Fruit fly (Drosophila melanogaster) whole organism, embryonic: ENCODE measurements around the gene CG12206.
A peak's percentile ranks its signal among the peaks of the same experiment; 100 is the strongest.

ENCODE experiments used
- Aef1 ChIP-seq: fragments of 200-800 bp; sonication (Bioruptor generic); IDR thresholded peaks from 3 replicates; pipeline ENCODE4 v1.3.6; 2022; ENCODE audit warnings: missing biosample characterization, missing genetic modification characterization
- Atf-2 ChIP-seq: fragments of 200-800 bp; sonication (Bioruptor generic); optimal IDR thresholded peaks from 2 replicates; lab custom pipeline; 2016; ENCODE audit warnings: missing biosample characterization, missing genetic modification characterization
- Atf6 ChIP-seq: fragments of 200-800 bp; sonication (Bioruptor generic); IDR thresholded peaks from 2 replicates; pipeline ENCODE4 v1.3.6; 2022; ENCODE audit warnings: missing biosample characterization, missing genetic modification characterization
- C15 ChIP-seq: fragments of 200-800 bp; sonication (Bioruptor generic); IDR thresholded peaks from 3 replicates; pipeline ENCODE4 v1.3.6; 2022; ENCODE audit warnings: missing biosample characterization, missing genetic modification characterization
- CG10274 ChIP-seq: fragments of 200-800 bp; sonication (Bioruptor generic); optimal IDR thresholded peaks from 3 replicates; lab custom pipeline; 2017; ENCODE audit warnings: missing biosample characterization, mild to moderate bottlenecking, missing genetic modification characterization
- CG12299 ChIP-seq: fragments of 200-800 bp; sonication (Bioruptor generic); optimal IDR thresholded peaks from 2 replicates; lab custom pipeline; 2018; ENCODE audit warnings: missing biosample characterization, mild to moderate bottlenecking, missing genetic modification characterization
- CG13287 ChIP-seq: fragments of 200-800 bp; sonication (Bioruptor generic); IDR thresholded peaks from 2 replicates; pipeline ENCODE4 v1.3.6; 2022; ENCODE audit warnings: missing biosample characterization, missing genetic modification characterization; ENCODE audit not compliant: partially characterized antibody
- CG13296 ChIP-seq: fragments of 200-800 bp; sonication (Bioruptor generic); optimal IDR thresholded peaks from 3 replicates; lab custom pipeline; 2018; ENCODE audit warnings: missing biosample characterization, mild to moderate bottlenecking, missing genetic modification characterization
- CG14014 ChIP-seq: fragments of 200-800 bp; sonication (Bioruptor generic); IDR thresholded peaks from 2 replicates; pipeline ENCODE4 v1.3.6; 2022; ENCODE audit warnings: missing biosample characterization, missing genetic modification characterization
- CG14441 ChIP-seq: fragments of 200-800 bp; sonication (Bioruptor generic); IDR thresholded peaks from 2 replicates; pipeline ENCODE4 v1.3.6; 2022; ENCODE audit warnings: missing biosample characterization, missing genetic modification characterization
- CG2120 ChIP-seq: fragments of 200-800 bp; sonication (Bioruptor generic); optimal IDR thresholded peaks from 3 replicates; lab custom pipeline; 2016; ENCODE audit warnings: missing biosample characterization, missing genetic modification characterization
- CG3065 ChIP-seq: fragments of 200-800 bp; sonication (Bioruptor generic); optimal IDR thresholded peaks from 2 replicates; lab custom pipeline; 2016; ENCODE audit warnings: missing biosample characterization, missing genetic modification characterization
- CG31365 ChIP-seq: fragments of 200-800 bp; sonication (Bioruptor generic); optimal IDR thresholded peaks from 2 replicates; lab custom pipeline; 2018; ENCODE audit warnings: missing biosample characterization, mild to moderate bottlenecking, missing genetic modification characterization
- CG31441 ChIP-seq: fragments of 200-800 bp; sonication (Bioruptor generic); IDR thresholded peaks from 2 replicates; pipeline ENCODE4 v1.3.6; 2022; ENCODE audit warnings: missing biosample characterization, missing genetic modification characterization
- CG32767 ChIP-seq: fragments of 200-800 bp; sonication (Bioruptor generic); IDR thresholded peaks from 2 replicates; pipeline ENCODE4 v1.3.6; 2022; ENCODE audit warnings: missing biosample characterization, missing genetic modification characterization
- CG3281 ChIP-seq: fragments of 200-800 bp; sonication (Bioruptor generic); optimal IDR thresholded peaks from 3 replicates; lab custom pipeline; 2017; ENCODE audit warnings: missing biosample characterization, mild to moderate bottlenecking, missing genetic modification characterization
- CG3995 ChIP-seq: fragments of 200-800 bp; sonication (Bioruptor generic); optimal IDR thresholded peaks from 3 replicates; lab custom pipeline; 2016; ENCODE audit warnings: missing biosample characterization, missing genetic modification characterization
- CG4404 ChIP-seq: fragments of 200-800 bp; sonication (Bioruptor generic); IDR thresholded peaks from 2 replicates; pipeline ENCODE4 v1.3.6; 2022; ENCODE audit warnings: missing biosample characterization, missing genetic modification characterization
- CG4707 ChIP-seq: fragments of 200-800 bp; sonication (Bioruptor generic); optimal IDR thresholded peaks from 2 replicates; lab custom pipeline; 2018; ENCODE audit warnings: missing biosample characterization, mild to moderate bottlenecking, missing genetic modification characterization, moderate library complexity
- CG5180 ChIP-seq: fragments of 200-800 bp; sonication (Bioruptor generic); optimal IDR thresholded peaks from 3 replicates; lab custom pipeline; 2017; ENCODE audit warnings: missing biosample characterization, missing genetic modification characterization, mild to moderate bottlenecking, moderate library complexity, missing genetic modification reagents
- CG6175 ChIP-seq: fragments of 200-800 bp; sonication (Bioruptor generic); IDR thresholded peaks from 3 replicates; pipeline ENCODE4 v1.3.6; 2022; ENCODE audit warnings: missing biosample characterization, missing genetic modification characterization
- CG9437 ChIP-seq: fragments of 200-800 bp; sonication (Bioruptor generic); optimal IDR thresholded peaks from 2 replicates; lab custom pipeline; 2018; ENCODE audit warnings: missing biosample characterization, mild to moderate bottlenecking, missing genetic modification characterization
- CoRest ChIP-seq: fragments of 200-800 bp; sonication (Bioruptor generic); optimal IDR thresholded peaks from 3 replicates; lab custom pipeline; 2018; ENCODE audit warnings: missing biosample characterization, mild to moderate bottlenecking, missing genetic modification characterization, moderate library complexity
- D19A ChIP-seq: fragments of 200-800 bp; optimal IDR thresholded peaks from 3 replicates; lab custom pipeline; 2019; ENCODE audit warnings: missing biosample characterization, mild to moderate bottlenecking, missing genetic modification characterization, moderate library complexity
- Fer2 ChIP-seq: fragments of 200-800 bp; sonication (Bioruptor generic); optimal IDR thresholded peaks from 2 replicates; lab custom pipeline; 2018; ENCODE audit warnings: missing biosample characterization, mild to moderate bottlenecking, missing genetic modification characterization, moderate library complexity
- H15 ChIP-seq: fragments of 200-800 bp; sonication (Bioruptor generic); IDR thresholded peaks from 3 replicates; pipeline ENCODE4 v1.3.6; 2022; ENCODE audit warnings: missing biosample characterization, missing genetic modification characterization
- HHEX ChIP-seq: fragments of 200-800 bp; sonication (Bioruptor generic); optimal IDR thresholded peaks from 3 replicates; lab custom pipeline; 2017; ENCODE audit warnings: missing biosample characterization, mild to moderate bottlenecking, missing genetic modification characterization, missing genetic modification reagents
- Hsf ChIP-seq: fragments of 200-800 bp; sonication (Bioruptor generic); optimal IDR thresholded peaks from 3 replicates; lab custom pipeline; 2016; ENCODE audit warnings: missing biosample characterization, missing genetic modification characterization
- Jarid2 ChIP-seq: fragments of 200-800 bp; sonication (Bioruptor generic); optimal IDR thresholded peaks from 3 replicates; lab custom pipeline; 2017; ENCODE audit warnings: mild to moderate bottlenecking, missing biosample characterization, missing genetic modification reagents, missing genetic modification characterization
- Trl ChIP-seq, 3 experiments: fragments of >200 bp in 2 of 3; fragments of 200-800 bp in 1 of 3; sonication (Bioruptor generic) in 1 of 3; optimal IDR thresholded peaks; 2 replicates in 1 of 3; 3 replicates in 2 of 3; lab custom pipeline; 2016 to 2017; ENCODE audit warnings: missing biosample characterization in 1 of 3, missing genetic modification characterization in 1 of 3
- bcd ChIP-seq: fragments of 200-800 bp; sonication (Bioruptor generic); optimal IDR thresholded peaks from 2 replicates; lab custom pipeline; 2017; ENCODE audit warnings: missing biosample characterization, mild to moderate bottlenecking, missing genetic modification characterization
- btn ChIP-seq: fragments of 200-800 bp; sonication (Bioruptor generic); optimal IDR thresholded peaks from 2 replicates; lab custom pipeline; 2016; ENCODE audit warnings: missing biosample characterization, missing genetic modification characterization
- cg ChIP-seq: fragments of 200-800 bp; sonication (Bioruptor generic); optimal IDR thresholded peaks from 3 replicates; lab custom pipeline; 2019; ENCODE audit warnings: missing biosample characterization, mild to moderate bottlenecking, missing genetic modification characterization, moderate library complexity
- dimm ChIP-seq: fragments of 200-800 bp; sonication (Bioruptor generic); IDR thresholded peaks from 2 replicates; pipeline ENCODE4 v1.3.6; 2022; ENCODE audit warnings: missing biosample characterization, missing genetic modification characterization
- dmrt11E ChIP-seq: fragments of 200-800 bp; sonication (Bioruptor generic); optimal IDR thresholded peaks from 3 replicates; lab custom pipeline; 2018; ENCODE audit warnings: missing biosample characterization, mild to moderate bottlenecking, missing genetic modification characterization, moderate library complexity
- hb ChIP-seq: fragments of 200-800 bp; sonication (Bioruptor generic); IDR thresholded peaks from 3 replicates; pipeline ENCODE4 v1.3.6; 2022; ENCODE audit warnings: missing biosample characterization, missing genetic modification characterization; ENCODE audit not compliant: partially characterized antibody
- insv ChIP-seq, 2 experiments: fragments of 200-800 bp; sonication (Bioruptor generic); optimal IDR thresholded peaks; 3 replicates each; lab custom pipeline; 2016 to 2018; ENCODE audit warnings: missing biosample characterization in 2 of 2, missing genetic modification characterization in 2 of 2
- jumu ChIP-seq: fragments of 200-800 bp; sonication (Bioruptor generic); optimal IDR thresholded peaks from 3 replicates; lab custom pipeline; 2016; ENCODE audit warnings: missing biosample characterization, missing genetic modification characterization
- kah ChIP-seq: fragments of 200-800 bp; sonication (Bioruptor generic); optimal IDR thresholded peaks from 2 replicates; lab custom pipeline; 2018; ENCODE audit warnings: missing biosample characterization, mild to moderate bottlenecking, missing genetic modification characterization
- lab ChIP-seq: fragments of 200-800 bp; sonication (Bioruptor generic); optimal IDR thresholded peaks from 3 replicates; lab custom pipeline; 2017; ENCODE audit warnings: missing biosample characterization, missing genetic modification characterization, mild to moderate bottlenecking, moderate library complexity, missing genetic modification reagents
- luna ChIP-seq: fragments of 200-800 bp; sonication (Bioruptor generic); optimal IDR thresholded peaks from 2 replicates; lab custom pipeline; 2016; ENCODE audit warnings: missing biosample characterization, missing genetic modification characterization
- mam ChIP-seq: fragments of 200-800 bp; sonication (Bioruptor generic); optimal IDR thresholded peaks from 3 replicates; lab custom pipeline; 2016; ENCODE audit warnings: missing biosample characterization, missing genetic modification characterization
- nerfin-1 ChIP-seq: fragments of 200-800 bp; sonication (Bioruptor generic); optimal IDR thresholded peaks from 3 replicates; lab custom pipeline; 2019; ENCODE audit warnings: missing biosample characterization, mild to moderate bottlenecking, missing genetic modification characterization, moderate library complexity
- psq ChIP-seq: fragments of 200-800 bp; sonication (Bioruptor generic); optimal IDR thresholded peaks from 2 replicates; lab custom pipeline; 2017; ENCODE audit warnings: missing biosample characterization, missing genetic modification characterization
- ranshi ChIP-seq: fragments of 200-800 bp; sonication (Bioruptor generic); IDR thresholded peaks from 2 replicates; pipeline ENCODE4 v1.3.6; 2022; ENCODE audit warnings: missing biosample characterization, missing genetic modification characterization
- sc ChIP-seq, 3 experiments: fragments of >200 bp in 2 of 3; fragments of 200-800 bp in 1 of 3; sonication (Bioruptor generic) in 1 of 3; optimal IDR thresholded peaks; 2 replicates in 2 of 3; 3 replicates in 1 of 3; lab custom pipeline; 2017; ENCODE audit warnings: mild to moderate bottlenecking in 1 of 3, missing biosample characterization in 1 of 3, missing genetic modification characterization in 1 of 3, missing genetic modification reagents in 1 of 3
- sug ChIP-seq: fragments of 200-800 bp; optimal IDR thresholded peaks from 2 replicates; lab custom pipeline; 2019; ENCODE audit warnings: missing biosample characterization, mild to moderate bottlenecking, missing genetic modification characterization, moderate library complexity
- tgo ChIP-seq: fragments of 200-800 bp; sonication (Bioruptor generic); IDR thresholded peaks from 3 replicates; pipeline ENCODE4 v1.3.6; 2022; ENCODE audit warnings: missing biosample characterization, missing genetic modification characterization
- unc-4 ChIP-seq: fragments of 200-800 bp; sonication (Bioruptor generic); IDR thresholded peaks from 2 replicates; pipeline ENCODE4 v1.3.6; 2022; ENCODE audit warnings: missing biosample characterization, missing genetic modification characterization; ENCODE audit not compliant: partially characterized antibody
- usp ChIP-seq: fragments of >200 bp; optimal IDR thresholded peaks from 2 replicates; lab custom pipeline; 2017; ENCODE audit warnings: missing biosample characterization, missing genetic modification characterization

The CG12206 gene

DNA sequence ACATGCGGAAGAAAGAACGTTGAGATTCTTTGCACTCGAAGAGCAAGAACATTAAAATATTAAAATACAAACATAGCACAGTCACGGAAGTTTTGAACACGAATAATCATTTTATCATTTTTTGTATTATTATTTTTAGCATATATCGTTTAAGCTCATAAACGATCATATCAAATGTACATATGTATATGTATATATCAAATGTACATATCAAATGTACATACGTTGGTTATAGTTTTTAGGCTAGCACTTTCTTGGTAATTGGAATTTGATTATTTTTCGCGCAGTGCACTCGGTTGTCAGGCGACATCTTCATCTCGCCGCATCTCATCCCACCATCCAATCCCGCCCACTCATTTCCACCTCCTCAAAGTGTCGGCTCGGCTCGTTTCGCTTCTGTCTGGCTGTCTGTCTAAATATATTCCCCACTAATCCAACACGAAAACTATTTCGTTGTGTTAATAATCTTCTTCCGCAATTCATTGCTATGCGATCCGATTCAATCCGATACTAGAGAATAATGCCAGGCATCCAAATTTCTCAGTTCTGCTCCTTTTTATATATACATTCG lies 18.8 kb downstream of the CG12206 start (continued):
- TF ChIP-seq sc (optimal IDR thresholded peaks at IDR 0.05; lab: Kevin White, UChicago) (no peak), sc (GFP tag; optimal IDR thresholded peaks at IDR 0.05; lab: Kevin White, UChicago) (peak; percentile 21), CG9437 (peak; percentile 6), CG6175 (no peak), CG2120 (no peak), CG3065 (GFP tag; lab: Kevin White, UChicago) (no peak), CG3281 (GFP tag; lab: Kevin White, UChicago) (peak; percentile 20), CoRest (tag; lab: Kevin White, UChicago) (peak; percentile 75), Hsf (GFP tag; lab: Kevin White, UChicago) (no peak), CG31365 (tag; lab: Kevin White, UChicago) (no peak), nerfin-1 (peak; percentile 49), CG14441 (GFP tag; lab: Robert Waterston, UW) (peak; percentile 45; the same call in 1 of the 2 replicates), D19A (peak; percentile 1), kah (peak; percentile 0), CG12299 (tag; lab: Kevin White, UChicago) (no peak), dmrt11E (peak; percentile 12), CG13296 (no peak), CG4707 (GFP tag; lab: Kevin White, UChicago) (no peak), Trl (optimal IDR thresholded peaks at IDR 0.05; lab: Kevin White, UChicago) (no peak), Trl (GFP tag; optimal IDR thresholded peaks at IDR 0.05; lab: Kevin White, UChicago) (no peak), Atf-2 (GFP tag; lab: Kevin White, UChicago) (no peak), CG5180 (GFP tag; lab: Kevin White, UChicago) (peak; percentile 33), Fer2 (tag; lab: Kevin White, UChicago) (no peak), CG32767 (GFP tag; lab: Robert Waterston, UW) (0 out of 2 replicates have a peak, but pooled peaks have one; percentile 12), CG31441 (GFP tag; lab: Robert Waterston, UW) (peak; percentile 68), CG10274 (GFP tag; lab: Kevin White, UChicago) (no peak), luna (GFP tag; lab: Kevin White, UChicago) (no peak), cg (no peak), usp (GFP tag; lab: Kevin White, UChicago) (no peak), dimm (GFP tag; lab: Robert Waterston, UW) (no peak), psq (GFP tag; lab: Kevin White, UChicago) (no peak), ranshi (GFP tag; lab: Robert Waterston, UW) (no peak), CG3995 (no peak), unc-4 (no peak), insv (GFP tag; optimal IDR thresholded peaks at IDR 0.05; lab: Kevin White, UChicago) (no peak), jumu (GFP tag; lab: Kevin White, UChicago) (no peak), tgo (GFP tag; lab: Robert Waterston, UW) (no peak), lab (GFP tag; lab: Kevin White, UChicago) (peak; percentile 51), CG4404 (GFP tag; lab: Robert Waterston, UW) (no peak), HHEX (peak; percentile 23), Aef1 (no peak), hb (GFP tag; lab: Robert Waterston, UW) (no peak), CG13287 (GFP tag; lab: Robert Waterston, UW) (no peak), bcd (GFP tag; lab: Kevin White, UChicago) (peak; percentile 43), Atf6 (GFP tag; lab: Robert Waterston, UW) (peak; percentile 44; the same call in 1 of the 2 replicates), Jarid2 (GFP tag; lab: Kevin White, UChicago) (no peak), CG14014 (GFP tag; lab: Robert Waterston, UW) (no peak), H15 (no peak), C15 (GFP tag; lab: Robert Waterston, UW) (no peak), btn (GFP tag; lab: Kevin White, UChicago) (no peak), mam (GFP tag; lab: Kevin White, UChicago) (no peak), sug (tag; lab: Kevin White, UChicago) (no peak)
